Fruit fly (Drosophila melanogaster): ENCODE results near the gene Ctl2.

The Ctl2 gene

dm6 chr3R:29157418-29158398 is 34.5 kb downstream of the Ctl2 start, which contains the start of gene rdog (continued):
- TF ChIP-seq svp (GFP tag): peak; percentile 75
- TF ChIP-seq CG11902 (GFP tag; optimal IDR thresholded peaks at IDR 0.05): peak; percentile 73
- TF ChIP-seq CG31627 (GFP tag; optimal IDR thresholded peaks at IDR 0.05): peak; percentile 88
- peak; percentile 89 for TF ChIP-seq Hr39 (GFP tag; optimal IDR thresholded peaks at IDR 0.05)
- TF ChIP-seq CG32006 (GFP tag; optimal IDR thresholded peaks at IDR 0.05): peak; percentile 88
- TF ChIP-seq fkh (GFP tag; optimal IDR thresholded peaks at IDR 0.05): peak; percentile 40
- no peak for TF ChIP-seq Eip93F (GFP tag; optimal IDR thresholded peaks at IDR 0.05)
- peak; percentile 90 for TF ChIP-seq Sox102F (GFP tag; optimal IDR thresholded peaks at IDR 0.05)
- peak; percentile 74 for TF ChIP-seq vri (GFP tag; optimal IDR thresholded peaks at IDR 0.05)
- TF ChIP-seq CG8632 (GFP tag; optimal IDR thresholded peaks at IDR 0.05): peak; percentile 81
- TF ChIP-seq salr (GFP tag; optimal IDR thresholded peaks at IDR 0.05): peak; percentile 37 to 89
- peak; percentile 78 for TF ChIP-seq CG6854 (GFP tag; optimal IDR thresholded peaks at IDR 0.05)
- peak; percentile 78 for TF ChIP-seq net (GFP tag; optimal IDR thresholded peaks at IDR 0.05)
- peak; percentile 59 for TF ChIP-seq CG3032 (tag; optimal IDR thresholded peaks at IDR 0.05)
- TF ChIP-seq CG6792 (GFP tag; optimal IDR thresholded peaks at IDR 0.05): peak; percentile 88
- no peak for TF ChIP-seq CG6163 (GFP tag; IDR thresholded peaks at IDR 0.05)
- peak; percentile 82 for TF ChIP-seq achi (GFP tag; optimal IDR thresholded peaks at IDR 0.05)
- TF ChIP-seq OdsH (GFP tag; optimal IDR thresholded peaks at IDR 0.05): peak; percentile 83
- TF ChIP-seq CG6808 (GFP tag; optimal IDR thresholded peaks at IDR 0.05): peak; percentile 81

DNA sequence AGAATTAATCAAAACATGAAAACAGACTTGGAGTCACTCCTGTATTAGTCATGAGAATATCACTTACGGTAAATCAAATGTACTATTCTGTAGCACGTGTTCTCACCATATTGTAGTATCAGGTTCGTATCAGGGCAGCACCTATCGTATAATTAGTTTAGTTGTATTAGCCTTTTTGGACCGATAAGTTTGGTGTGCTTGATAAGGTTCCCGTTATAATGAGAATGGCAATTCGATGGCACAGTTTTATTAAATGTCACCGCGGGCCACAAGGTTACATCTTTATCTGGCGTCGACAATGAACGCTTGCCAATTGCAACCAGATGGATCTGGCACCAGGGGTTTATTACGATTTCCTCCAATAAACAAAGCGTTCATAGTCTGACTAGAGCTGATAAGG is 35.6 kb downstream of the Ctl2 start:
- no peak for TF ChIP-seq Eip93F (GFP tag; optimal IDR thresholded peaks at IDR 0.05)
- peak; percentile 92 for TF ChIP-seq svp (GFP tag)

DNA sequence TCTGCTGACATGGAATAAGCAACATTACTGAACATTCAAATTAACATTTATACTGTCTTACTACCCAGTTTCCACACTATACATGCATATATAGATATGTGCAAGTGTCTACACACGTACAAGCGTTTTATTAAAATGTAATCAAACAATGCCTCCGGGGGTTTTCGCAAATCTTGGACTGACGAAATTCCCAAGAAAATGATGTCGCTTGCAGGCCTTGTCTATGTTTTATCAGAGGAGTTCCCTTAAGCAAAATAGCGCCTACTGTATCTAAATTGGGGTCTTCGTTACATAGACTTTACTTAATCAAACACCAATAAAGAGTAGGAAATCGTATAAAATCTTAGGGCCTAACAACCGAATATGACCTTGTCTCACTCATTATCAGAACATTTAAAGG is 36.5 kb downstream of the Ctl2 start:
- TF ChIP-seq svp (GFP tag): peak; percentile 58
- TF ChIP-seq esn (GFP tag; optimal IDR thresholded peaks at IDR 0.05): no peak

DNA sequence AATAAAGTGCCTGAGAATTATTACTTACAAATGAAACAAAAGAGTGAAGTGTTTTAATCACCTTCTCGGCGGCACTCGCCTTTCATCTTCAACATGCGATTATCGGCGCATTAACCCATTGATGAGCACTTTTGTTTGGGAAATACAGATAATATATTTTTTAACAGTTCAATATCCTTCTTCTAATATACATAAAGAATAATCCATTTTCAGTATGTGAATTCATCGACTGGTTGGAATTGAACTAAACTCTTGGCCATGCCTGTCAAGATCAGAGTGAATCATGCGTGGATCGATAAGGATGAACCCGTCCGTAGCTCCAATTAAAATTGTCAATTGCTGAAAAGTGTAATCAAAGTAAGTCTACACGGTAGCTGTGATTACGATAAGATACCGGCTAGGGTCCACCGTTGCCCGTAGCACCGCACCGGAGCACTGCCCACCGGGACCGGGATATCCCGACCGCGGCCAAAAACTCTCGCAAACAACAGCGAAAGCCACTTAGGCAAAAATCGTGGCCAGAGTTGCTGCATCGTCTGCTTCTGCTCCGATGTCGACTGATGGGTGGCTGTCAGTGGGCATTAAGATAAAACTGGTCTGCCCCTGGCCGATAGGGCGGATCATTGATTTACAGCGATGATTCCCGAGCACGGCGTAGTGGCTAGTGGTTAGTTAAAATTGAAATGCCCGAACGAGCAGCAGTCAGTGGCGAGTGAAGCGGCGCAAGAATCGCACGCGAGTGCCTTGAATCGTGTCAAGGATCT is 41.9 kb downstream of the Ctl2 start, which contains the start of gene CG11898:
CG11898 (plus strand) TSS at position 714 of the 764 bp plus-strand sequence.
- peak; percentile 22 for TF ChIP-seq Sox14 (GFP tag; optimal IDR thresholded peaks at IDR 0.05)
- TF ChIP-seq CG31627 (GFP tag; optimal IDR thresholded peaks at IDR 0.05): peak; percentile 37
- TF ChIP-seq lz (GFP tag; optimal IDR thresholded peaks at IDR 0.05): peak; percentile 47
- TF ChIP-seq Smox (GFP tag; optimal IDR thresholded peaks at IDR 0.05): peak; percentile 61
- TF ChIP-seq CG11294 (GFP tag; IDR thresholded peaks at IDR 0.05): no peak
- no peak for TF ChIP-seq CG3032 (tag; optimal IDR thresholded peaks at IDR 0.05)
- peak; percentile 28 for TF ChIP-seq CG6792 (GFP tag; optimal IDR thresholded peaks at IDR 0.05)
- TF ChIP-seq CG16779 (tag; optimal IDR thresholded peaks at IDR 0.05): no peak
- no peak for TF ChIP-seq CG3919 (GFP tag; optimal IDR thresholded peaks at IDR 0.05)
- peak; percentile 18 for TF ChIP-seq CG34406 (GFP tag; optimal IDR thresholded peaks at IDR 0.05)
- peak; percentile 81 for TF ChIP-seq svp (GFP tag)
- TF ChIP-seq Met (GFP tag; optimal IDR thresholded peaks at IDR 0.05): peak; percentile 62
- no peak for TF ChIP-seq net (GFP tag; optimal IDR thresholded peaks at IDR 0.05)
- TF ChIP-seq CG32006 (GFP tag; optimal IDR thresholded peaks at IDR 0.05): no peak
- peak; percentile 68 for TF ChIP-seq vri (GFP tag; optimal IDR thresholded peaks at IDR 0.05)
- TF ChIP-seq Hr38 (GFP tag; optimal IDR thresholded peaks at IDR 0.05): no peak
- no peak for TF ChIP-seq Sox15 (GFP tag; optimal IDR thresholded peaks at IDR 0.05)
- no peak for TF ChIP-seq CG1621 (tag; optimal IDR thresholded peaks at IDR 0.05)
- no peak for TF ChIP-seq spab (GFP tag; optimal IDR thresholded peaks at IDR 0.05)
- peak; percentile 34 for TF ChIP-seq Hr39 (GFP tag; optimal IDR thresholded peaks at IDR 0.05)
- peak; percentile 61 for TF ChIP-seq Sox102F (GFP tag; optimal IDR thresholded peaks at IDR 0.05)
- TF ChIP-seq CG11762 (GFP tag; optimal IDR thresholded peaks at IDR 0.05; ENCODE audit: insufficient read depth): no peak
- no peak for TF ChIP-seq eg (GFP tag; IDR thresholded peaks at IDR 0.05)
- peak; percentile 42 for TF ChIP-seq Eip93F (GFP tag; optimal IDR thresholded peaks at IDR 0.05)
- TF ChIP-seq Eip75B (GFP tag; optimal IDR thresholded peaks at IDR 0.05): peak; percentile 11
- no peak for TF ChIP-seq Eip78C (GFP tag)
- peak; percentile 52 for TF ChIP-seq topi (GFP tag; optimal IDR thresholded peaks at IDR 0.05)
- TF ChIP-seq CG6163 (GFP tag; IDR thresholded peaks at IDR 0.05): peak; percentile 21; the same call in 1 of the 3 replicates
- no peak for TF ChIP-seq OdsH (GFP tag; optimal IDR thresholded peaks at IDR 0.05)
- TF ChIP-seq Hr4 (GFP tag; optimal IDR thresholded peaks at IDR 0.05): no peak
- no peak for TF ChIP-seq acj6 (GFP tag; optimal IDR thresholded peaks at IDR 0.05)
- TF ChIP-seq Lpt (GFP tag; optimal IDR thresholded peaks at IDR 0.05): no peak
- TF ChIP-seq Ets21C (GFP tag; optimal IDR thresholded peaks at IDR 0.05): peak; percentile 28

Measured in whole organism, prepupa.